Worm (Caenorhabditis elegans): ENCODE data around the gene irld-22.

DNA sequence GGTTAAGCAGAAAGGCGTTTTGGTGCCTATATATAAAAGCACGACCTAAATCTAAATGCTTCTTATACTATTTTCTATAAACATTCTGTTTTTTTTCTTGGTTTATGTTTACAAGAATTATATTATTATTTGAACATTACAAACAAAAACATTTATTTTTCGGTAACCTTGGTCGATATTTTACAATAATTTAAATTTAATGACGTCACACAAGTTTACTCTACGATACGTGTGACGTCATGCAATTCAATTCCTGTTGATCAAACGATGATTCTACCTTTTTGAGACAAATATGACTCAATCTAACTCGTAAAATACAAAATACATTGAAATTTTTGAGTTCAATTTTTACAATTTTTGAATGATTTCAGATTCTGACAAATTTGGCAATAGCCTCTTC, 4.0 kb downstream of the irld-22 start:
- TF ChIP-seq egl-27 (tag; optimal IDR thresholded peaks at IDR 0.05) (no peak), fkh-10 (GFP tag; optimal IDR thresholded peaks at IDR 0.05) (no peak), lin-39 (tag; optimal IDR thresholded peaks at IDR 0.05) (no peak)

All from whole organism, L3 larva.